Worm (Caenorhabditis elegans): ENCODE results near the gene lron-15.

- TF ChIP-seq med-1 (GFP tag; optimal IDR thresholded peaks at IDR 0.05; ENCODE audit: insufficient read depth) (no peak), klf-2 (GFP tag; conservative IDR thresholded peaks at IDR 0.05) (no peak), flt-1 (GFP tag; IDR thresholded peaks at IDR 0.05) (no peak), T22C8.4 (GFP tag; IDR thresholded peaks at IDR 0.05) (no peak), tab-1 (GFP tag; IDR thresholded peaks at IDR 0.05) (no peak), ztf-23 (GFP tag; IDR thresholded peaks at IDR 0.05) (no peak), ref-1 (GFP tag; conservative IDR thresholded peaks at IDR 0.05) (no peak)
Measured at ce11 chrII:6558887-6559286, 14.2 kb upstream of the lron-15 start.

Data from whole organism, midembryonic.